Worm (Caenorhabditis elegans) whole organism, young adult: ENCODE measurements around the gene his-48.
A peak's percentile ranks its signal among the peaks of the same experiment; 100 is the strongest.

Experiments used
- C06A6.2 ChIP-seq: fragments of 200-800 bp; sonication (Bioruptor generic); conservative IDR thresholded peaks from 2 replicates; pipeline ENCODE4 v1.3.6; 2022; ENCODE audit warnings: missing genetic modification characterization, missing compliant biosample characterization
- F33H1.4 ChIP-seq: fragments of 200-800 bp; sonication (Bioruptor generic); IDR thresholded peaks from 2 replicates; pipeline ENCODE4 v1.3.6; 2022; ENCODE audit warnings: missing genetic modification reagents, missing genetic modification characterization, missing compliant biosample characterization
- F49E8.2 ChIP-seq: sonication (generic microtip); optimal IDR thresholded peaks from 3 replicates; lab custom pipeline; 2017; ENCODE audit warnings: missing genetic modification characterization, mild to moderate bottlenecking, missing compliant biosample characterization, antibody characterized with exemption, moderate library complexity; ENCODE audit not compliant: insufficient read depth
- F57C9.4 ChIP-seq: sonication (generic microtip); optimal IDR thresholded peaks from 2 replicates; lab custom pipeline; 2017; ENCODE audit warnings: mild to moderate bottlenecking, missing genetic modification characterization, missing compliant biosample characterization
- T07F8.4 ChIP-seq: sonication (generic microtip); optimal IDR thresholded peaks from 2 replicates; lab custom pipeline; 2016; ENCODE audit warnings: mild to moderate bottlenecking, missing genetic modification characterization, moderate library complexity, missing compliant biosample characterization
- Y53F4B.3 ChIP-seq: fragments of 200-800 bp; sonication (Bioruptor generic); IDR thresholded peaks from 2 replicates; pipeline ENCODE4 v1.3.6; 2022; ENCODE audit warnings: missing genetic modification reagents, missing genetic modification characterization, missing compliant biosample characterization
- ZK185.1 ChIP-seq: sonication (generic microtip); optimal IDR thresholded peaks from 2 replicates; lab custom pipeline; 2016; ENCODE audit warnings: mild to moderate bottlenecking, missing genetic modification characterization, missing compliant biosample characterization; ENCODE audit not compliant: poor library complexity, severe bottlenecking
- aptf-3 ChIP-seq: fragments of 200-800 bp; sonication (Bioruptor generic); IDR thresholded peaks from 2 replicates; pipeline ENCODE4 v1.3.6; 2022; ENCODE audit warnings: missing genetic modification characterization, missing compliant biosample characterization
- attf-3 ChIP-seq: fragments of 200-800 bp; sonication (Bioruptor generic); conservative IDR thresholded peaks from 2 replicates; pipeline ENCODE4 v1.3.6; 2022; ENCODE audit warnings: missing genetic modification reagents, missing genetic modification characterization, missing compliant biosample characterization
- attf-5 ChIP-seq: fragments of 200-800 bp; sonication (Bioruptor generic); optimal IDR thresholded peaks from 2 replicates; lab custom pipeline; 2018; ENCODE audit warnings: mild to moderate bottlenecking, missing genetic modification characterization, missing compliant biosample characterization
- cebp-1 ChIP-seq, 2 experiments: fragments of 200-800 bp in 1 of 2; sonication (Bioruptor generic) in 1 of 2; sonication (generic microtip) in 1 of 2; IDR thresholded peaks in 1 of 2; optimal IDR thresholded peaks in 1 of 2; 2 replicates each; pipeline versions ENCODE4 v1.3.6 to Lab custom; 2017 to 2022; ENCODE audit warnings: missing compliant biosample characterization in 2 of 2, missing genetic modification characterization in 2 of 2, mild to moderate bottlenecking in 1 of 2, missing genetic modification reagents in 1 of 2, moderate library complexity in 1 of 2
- cebp-2 ChIP-seq: fragments of 200-800 bp; sonication (Bioruptor generic); IDR thresholded peaks from 2 replicates; pipeline ENCODE4 v1.3.6; 2022; ENCODE audit warnings: missing genetic modification characterization, missing compliant biosample characterization
- ceh-27 ChIP-seq: fragments of 200-800 bp; sonication (Bioruptor generic); optimal IDR thresholded peaks from 2 replicates; lab custom pipeline; 2018; ENCODE audit warnings: mild to moderate bottlenecking, missing genetic modification characterization, moderate library complexity, missing compliant biosample characterization
- dox-1 ChIP-seq: fragments of 200-800 bp; sonication (Bioruptor generic); IDR thresholded peaks from 2 replicates; pipeline ENCODE4 v1.3.6; 2022; ENCODE audit warnings: missing genetic modification reagents, missing genetic modification characterization, missing compliant biosample characterization
- dpl-1 ChIP-seq: fragments of 150-350 bp; optimal IDR thresholded peaks from 2 replicates; lab custom pipeline; 2014; ENCODE audit warnings: missing biosample characterization, missing genetic modification reagents, missing genetic modification characterization
- efl-1 ChIP-seq: fragments of 150-350 bp; optimal IDR thresholded peaks from 2 replicates; lab custom pipeline; 2014; ENCODE audit warnings: missing biosample characterization, missing genetic modification reagents, missing genetic modification characterization
- ekl-4 ChIP-seq: fragments of 200-800 bp; sonication (Bioruptor generic); IDR thresholded peaks from 2 replicates; pipeline ENCODE4 v1.3.6; 2022; ENCODE audit warnings: missing genetic modification reagents, missing genetic modification characterization, missing compliant biosample characterization
- gei-17 ChIP-seq: fragments of 200-800 bp; sonication (Bioruptor generic); optimal IDR thresholded peaks from 2 replicates; lab custom pipeline; 2018; ENCODE audit warnings: mild to moderate bottlenecking, missing genetic modification characterization, missing compliant biosample characterization
- hmg-1.2 ChIP-seq: fragments of 200-800 bp; sonication (Bioruptor generic); IDR thresholded peaks from 2 replicates; pipeline ENCODE4 v1.3.6; 2022; ENCODE audit warnings: missing genetic modification reagents, missing genetic modification characterization, missing compliant biosample characterization
- hmg-20 ChIP-seq: fragments of 200-800 bp; sonication (Bioruptor generic); IDR thresholded peaks from 2 replicates; pipeline ENCODE4 v1.3.6; 2022; ENCODE audit warnings: missing genetic modification reagents, missing genetic modification characterization, missing compliant biosample characterization
- hrde-1 ChIP-seq: sonication (generic microtip); optimal IDR thresholded peaks from 2 replicates; lab custom pipeline; 2016; ENCODE audit warnings: missing genetic modification characterization, mild to moderate bottlenecking, missing compliant biosample characterization, moderate library complexity, missing genotype, missing genetic modification reagents, borderline replicate concordance
- hsf-1 ChIP-seq: fragments of 200-800 bp; sonication (Bioruptor generic); IDR thresholded peaks from 2 replicates; pipeline ENCODE4 v1.3.6; 2022; ENCODE audit warnings: missing genetic modification reagents, missing genetic modification characterization, missing compliant biosample characterization
- let-607 ChIP-seq, 2 experiments: fragments of 200-800 bp in 1 of 2; sonication (Bioruptor generic) in 1 of 2; sonication (generic microtip) in 1 of 2; optimal IDR thresholded peaks; 2 replicates each; lab custom pipeline; 2016 to 2018; ENCODE audit warnings: mild to moderate bottlenecking in 2 of 2, missing compliant biosample characterization in 2 of 2, missing genetic modification characterization in 2 of 2, moderate library complexity in 2 of 2, missing genotype in 1 of 2
- lin-35 ChIP-seq, 3 experiments: fragments of 150-350 bp in 2 of 3; sonication (generic microtip) in 1 of 3; optimal IDR thresholded peaks; 2 replicates each; lab custom pipeline; 2014 to 2018; ENCODE audit warnings: missing biosample characterization in 3 of 3, missing genetic modification characterization in 3 of 3, missing genetic modification reagents in 3 of 3
- lin-54 ChIP-seq: fragments of 200-800 bp; sonication (Bioruptor generic); optimal IDR thresholded peaks from 2 replicates; lab custom pipeline; 2018; ENCODE audit warnings: mild to moderate bottlenecking, missing genetic modification characterization, missing compliant biosample characterization
- lsl-1 ChIP-seq: fragments of 200-800 bp; sonication (Bioruptor generic); optimal IDR thresholded peaks from 2 replicates; lab custom pipeline; 2018; ENCODE audit warnings: mild to moderate bottlenecking, missing genetic modification characterization, moderate library complexity, missing compliant biosample characterization
- madf-10 ChIP-seq: sonication (generic microtip); optimal IDR thresholded peaks from 2 replicates; lab custom pipeline; 2016; ENCODE audit warnings: mild to moderate bottlenecking, missing genetic modification characterization, missing compliant biosample characterization
- madf-6 ChIP-seq: fragments of 200-800 bp; sonication (Bioruptor generic); IDR thresholded peaks from 2 replicates; pipeline ENCODE4 v1.3.6; 2022; ENCODE audit warnings: missing genetic modification reagents, missing genetic modification characterization, missing compliant biosample characterization
- mcd-1 ChIP-seq: fragments of 200-800 bp; sonication (Bioruptor generic); IDR thresholded peaks from 2 replicates; pipeline ENCODE4 v1.3.6; 2022; ENCODE audit warnings: missing genetic modification reagents, missing genetic modification characterization, missing compliant biosample characterization
- nfya-2 ChIP-seq: fragments of 200-800 bp; sonication (Bioruptor generic); IDR thresholded peaks from 2 replicates; pipeline ENCODE4 v1.3.6; 2022; ENCODE audit warnings: missing genetic modification reagents, missing genetic modification characterization, missing compliant biosample characterization
- nhr-80 ChIP-seq: sonication (generic microtip); optimal IDR thresholded peaks from 2 replicates; lab custom pipeline; 2016; ENCODE audit warnings: missing genetic modification characterization, missing compliant biosample characterization
- rcor-1 ChIP-seq: fragments of 200-800 bp; sonication (Bioruptor generic); IDR thresholded peaks from 2 replicates; pipeline ENCODE4 v1.3.6; 2022; ENCODE audit warnings: missing genetic modification reagents, missing genetic modification characterization, missing compliant biosample characterization
- rec-8 ChIP-seq, 2 experiments: sonication (generic microtip); optimal IDR thresholded peaks; 2 replicates each; lab custom pipeline; 2016; ENCODE audit warnings: mild to moderate bottlenecking in 2 of 2, missing genetic modification characterization in 2 of 2, missing genetic modification reagents in 2 of 2, missing genotype in 2 of 2, missing biosample characterization in 1 of 2, missing compliant biosample characterization in 1 of 2, moderate library complexity in 1 of 2
- snpc-3.4 ChIP-seq: sonication (generic microtip); optimal IDR thresholded peaks from 2 replicates; lab custom pipeline; 2017; ENCODE audit warnings: missing genetic modification characterization, mild to moderate bottlenecking, missing compliant biosample characterization, antibody characterized with exemption, moderate library complexity, missing genotype, missing genetic modification reagents
- snpc-4 ChIP-seq, 5 experiments: fragments of 150-350 bp in 1 of 5; sonication (generic microtip) in 4 of 5; optimal IDR thresholded peaks; 2 replicates each; lab custom pipeline; 2014 to 2018; ENCODE audit warnings: missing genetic modification characterization in 5 of 5, missing biosample characterization in 3 of 5, antibody characterized with exemption in 2 of 5, mild to moderate bottlenecking in 2 of 5, missing compliant biosample characterization in 2 of 5, missing genotype in 2 of 5, moderate library complexity in 2 of 5, missing genetic modification reagents in 1 of 5
- somi-1 ChIP-seq: fragments of 200-800 bp; sonication (Bioruptor generic); optimal IDR thresholded peaks from 2 replicates; lab custom pipeline; 2018; ENCODE audit warnings: mild to moderate bottlenecking, missing genetic modification characterization, missing compliant biosample characterization
- tlf-1 ChIP-seq: fragments of 200-800 bp; sonication (Bioruptor generic); optimal IDR thresholded peaks from 2 replicates; lab custom pipeline; 2018; ENCODE audit warnings: mild to moderate bottlenecking, missing genetic modification characterization, missing compliant biosample characterization
- unc-130 ChIP-seq: sonication (generic microtip); optimal IDR thresholded peaks from 2 replicates; lab custom pipeline; 2016; ENCODE audit warnings: missing genetic modification reagents, missing genetic modification characterization, missing compliant biosample characterization
- unc-62 ChIP-seq: fragments of 150-350 bp; optimal IDR thresholded peaks from 2 replicates; lab custom pipeline; 2014; ENCODE audit warnings: missing biosample characterization, missing genetic modification reagents, missing genetic modification characterization
- zfh-2 ChIP-seq: fragments of 200-800 bp; sonication (Bioruptor generic); conservative IDR thresholded peaks from 2 replicates; pipeline ENCODE4 v1.3.6; 2022; ENCODE audit warnings: missing genetic modification reagents, missing genetic modification characterization, missing compliant biosample characterization

Gene his-48

ce11 chrIV:11361409-11361808 lies 36.9 kb downstream of the his-48 start, which contains the start of gene T01G1.4:
T01G1.4 (minus strand) TSS chrIV:11361509.
- TF ChIP-seq C06A6.2, result no peak
- TF ChIP-seq ceh-27 (GFP tag; lab: Kevin White, UChicago), result no peak
- TF ChIP-seq zfh-2, result no peak
- TF ChIP-seq T07F8.4, result no peak
- TF ChIP-seq lsl-1 (GFP tag; lab: Kevin White, UChicago), result no peak
- TF ChIP-seq hmg-20, result no peak

DNA sequence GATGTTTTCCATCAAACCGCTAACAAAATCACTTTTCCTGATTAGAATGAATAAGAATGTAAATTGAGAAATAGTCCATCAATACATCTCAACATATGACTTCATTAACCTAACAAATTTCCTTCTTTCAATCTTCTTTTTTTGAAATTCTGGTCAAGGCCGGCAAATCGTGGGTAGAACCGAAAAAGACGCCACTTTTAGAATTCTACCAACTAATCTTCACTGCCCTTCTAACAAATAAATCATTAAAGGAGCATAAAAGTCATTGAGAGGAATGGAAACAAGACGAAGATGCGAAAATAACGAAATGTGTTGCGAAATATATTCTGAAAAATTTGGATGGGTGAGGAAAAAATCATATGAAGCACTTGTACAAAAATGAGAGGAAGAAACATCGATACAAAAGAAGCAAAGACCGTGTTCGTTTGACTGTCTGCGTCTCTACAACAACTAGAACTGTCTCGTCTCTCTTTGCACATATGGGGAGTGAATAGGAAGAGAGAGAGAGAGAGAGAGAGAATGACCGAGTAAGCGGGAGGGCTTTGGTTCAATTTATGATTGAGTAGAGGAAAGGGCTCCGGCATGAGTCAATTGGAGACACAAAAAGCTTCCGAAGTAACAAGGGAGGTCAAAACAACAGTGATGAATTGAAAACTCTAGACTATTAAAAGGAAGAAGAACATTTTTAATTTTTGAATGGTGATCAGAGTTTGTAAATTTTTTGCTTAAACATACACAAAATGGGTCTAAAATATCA lies 39.4 kb downstream of the his-48 start:
- no peak for TF ChIP-seq madf-10
- TF ChIP-seq unc-62, result no peak
- TF ChIP-seq rec-8 (tag; optimal IDR thresholded peaks at IDR 0.05; lab: Kevin White, UChicago), result no peak
- no peak for TF ChIP-seq ZK185.1 (tag; lab: Kevin White, UChicago)
- peak; percentile 90 for TF ChIP-seq cebp-1 (GFP tag; IDR thresholded peaks at IDR 0.05; lab: Robert Waterston, UW)
- TF ChIP-seq cebp-1 (tag; optimal IDR thresholded peaks at IDR 0.05; lab: Kevin White, UChicago), result peak; percentile 96
- peak; percentile 87 for TF ChIP-seq hmg-1.2 (GFP tag; lab: Robert Waterston, UW)
- no peak for TF ChIP-seq zfh-2
- no peak for TF ChIP-seq efl-1 (GFP tag; lab: Kevin White, UChicago)
- no peak for TF ChIP-seq gei-17 (GFP tag; lab: Kevin White, UChicago)
- TF ChIP-seq nfya-2, result no peak
- TF ChIP-seq somi-1, result no peak
- no peak for TF ChIP-seq dox-1 (GFP tag; lab: Robert Waterston, UW)
- TF ChIP-seq hrde-1, result no peak
- TF ChIP-seq attf-5 (GFP tag; lab: Kevin White, UChicago), result peak; percentile 28
- no peak for TF ChIP-seq hsf-1
- TF ChIP-seq rcor-1 (GFP tag; lab: Robert Waterston, UW), result no peak
- no peak for TF ChIP-seq unc-130
- TF ChIP-seq attf-3 (GFP tag; lab: Robert Waterston, UW), result no peak
- no peak for TF ChIP-seq C06A6.2
- peak; percentile 45 for TF ChIP-seq nhr-80 (tag; lab: Kevin White, UChicago)

DNA sequence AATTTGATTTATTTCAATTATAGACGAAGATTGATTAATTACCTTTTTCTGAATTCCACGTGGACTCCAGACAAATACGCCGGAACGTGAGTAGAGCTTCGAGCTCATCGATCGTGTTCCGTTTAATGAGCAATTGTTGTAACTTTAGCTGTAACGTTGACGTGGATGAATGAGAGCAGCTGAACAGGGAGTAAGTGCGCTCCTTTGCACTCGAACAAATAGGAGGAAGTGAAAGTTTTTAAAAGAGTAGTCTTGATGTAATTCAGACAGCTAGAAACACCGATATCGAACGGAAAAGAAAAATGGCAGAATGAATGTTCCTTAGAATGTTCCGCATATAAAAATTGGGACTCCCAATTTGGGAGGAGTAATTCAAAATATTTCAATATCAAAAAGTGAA lies 47.1 kb downstream of the his-48 start, which contains the start of gene sec-31:
Gene sec-31 (minus strand): TSS at position 148 of the 400 bp plus-strand sequence.
- TF ChIP-seq mcd-1 (peak; percentile 37), F57C9.4 (no peak), let-607 (tag; optimal IDR thresholded peaks at IDR 0.05; lab: Kevin White, UChicago) (peak in 1 of 2 experiments; percentile 29)

ce11 chrIV:11372366-11372997 lies 47.9 kb downstream of the his-48 start, which contains the start of gene cbd-1:
cbd-1 (plus strand) TSS chrIV:11372991.
- TF ChIP-seq Y53F4B.3 (GFP tag; lab: Robert Waterston, UW), result 0 out of 2 replicates have a peak, but pooled peaks have one; percentile 18
- no peak for TF ChIP-seq somi-1
- TF ChIP-seq cebp-2, result no peak
- TF ChIP-seq hmg-1.2 (GFP tag; lab: Robert Waterston, UW), result peak; percentile 27; the same call in 1 of the 2 replicates
- peak; percentile 30 for TF ChIP-seq lin-54 (GFP tag; lab: Kevin White, UChicago)
- peak; percentile 97 for TF ChIP-seq madf-6 (GFP tag; lab: Robert Waterston, UW)
- peak; percentile 82 for TF ChIP-seq F33H1.4
- peak; percentile 81 for TF ChIP-seq dpl-1 (GFP tag; lab: Kevin White, UChicago)
- TF ChIP-seq snpc-3.4 (tag; lab: Kevin White, UChicago), result peak; percentile 75
- 0 out of 2 replicates have a peak, but pooled peaks have one; percentile 48 for TF ChIP-seq ekl-4
- TF ChIP-seq hsf-1, result peak; percentile 98
- TF ChIP-seq tlf-1 (GFP tag; lab: Kevin White, UChicago), result peak; percentile 73
- TF ChIP-seq aptf-3 (GFP tag; lab: Robert Waterston, UW), result no peak
- TF ChIP-seq F49E8.2, result peak; percentile 24
- TF ChIP-seq lin-35 (GFP tag; optimal IDR thresholded peaks at IDR 0.05; lab: Kevin White, UChicago), result peak in 1 of 3 experiments; percentile 41
- TF ChIP-seq snpc-4 (GFP tag; optimal IDR thresholded peaks at IDR 0.05; lab: Kevin White, UChicago), result no peak
- TF ChIP-seq snpc-4 (tag; optimal IDR thresholded peaks at IDR 0.05; lab: Kevin White, UChicago), result peak in 1 of 4 experiments; percentile 10
